Fruit fly (Drosophila melanogaster) whole organism, embryonic: ENCODE data around the gene CG34180.
A peak's percentile ranks its signal among the peaks of the same experiment; 100 is the strongest.

Source experiments
- Awh ChIP-seq: fragments of 200-800 bp; sonication (Bioruptor generic); IDR thresholded peaks from 2 replicates; pipeline ENCODE4, ENCODE4 v1.3.6; 2022; ENCODE audit warnings: missing biosample characterization, missing genetic modification characterization
- Bgb ChIP-seq: fragments of 200-800 bp; sonication (Bioruptor generic); IDR thresholded peaks from 2 replicates; pipeline ENCODE4 v1.3.6; 2022; ENCODE audit warnings: missing biosample characterization, missing genetic modification characterization; ENCODE audit not compliant: partially characterized antibody
- Blimp-1 ChIP-seq: fragments of 200-800 bp; sonication (Bioruptor generic); optimal IDR thresholded peaks from 3 replicates; lab custom pipeline; 2018; ENCODE audit warnings: missing biosample characterization, missing genetic modification characterization, mild to moderate bottlenecking, moderate library complexity, missing genetic modification reagents
- C15 ChIP-seq: fragments of 200-800 bp; sonication (Bioruptor generic); IDR thresholded peaks from 3 replicates; pipeline ENCODE4 v1.3.6; 2022; ENCODE audit warnings: missing biosample characterization, missing genetic modification characterization
- CG11723 ChIP-seq: fragments of 200-800 bp; sonication (Bioruptor generic); optimal IDR thresholded peaks from 2 replicates; lab custom pipeline; 2017; ENCODE audit warnings: missing biosample characterization, mild to moderate bottlenecking, missing genetic modification characterization
- CG12071 ChIP-seq: fragments of 200-800 bp; sonication (Bioruptor generic); optimal IDR thresholded peaks from 3 replicates; lab custom pipeline; 2018; ENCODE audit warnings: missing biosample characterization, mild to moderate bottlenecking, missing genetic modification characterization
- CG12744 ChIP-seq: fragments of 200-800 bp; sonication (Bioruptor generic); optimal IDR thresholded peaks from 2 replicates; lab custom pipeline; 2016; ENCODE audit warnings: missing biosample characterization, missing genetic modification characterization
- CG14710 ChIP-seq: fragments of 200-800 bp; sonication (Bioruptor generic); optimal IDR thresholded peaks from 3 replicates; lab custom pipeline; 2019; ENCODE audit warnings: missing biosample characterization, mild to moderate bottlenecking, missing genetic modification characterization, moderate library complexity
- CG14860 ChIP-seq: fragments of 200-800 bp; sonication (Bioruptor generic); IDR thresholded peaks from 3 replicates; pipeline ENCODE4 v1.3.6; 2022; ENCODE audit warnings: missing biosample characterization, missing genetic modification characterization; ENCODE audit not compliant: partially characterized antibody
- CG15479 ChIP-seq: fragments of 200-800 bp; sonication (Bioruptor generic); optimal IDR thresholded peaks from 3 replicates; lab custom pipeline; 2019; ENCODE audit warnings: missing biosample characterization, mild to moderate bottlenecking, missing genetic modification characterization, moderate library complexity
- CG15601 ChIP-seq: fragments of 200-800 bp; sonication (Bioruptor generic); optimal IDR thresholded peaks from 3 replicates; lab custom pipeline; 2019; ENCODE audit warnings: missing biosample characterization, mild to moderate bottlenecking, missing genetic modification characterization, moderate library complexity
- CG15696 ChIP-seq: fragments of 200-800 bp; sonication (Bioruptor generic); optimal IDR thresholded peaks from 2 replicates; lab custom pipeline; 2019; ENCODE audit warnings: missing biosample characterization, mild to moderate bottlenecking, missing genetic modification characterization, moderate library complexity
- CG4820 ChIP-seq: fragments of 200-800 bp; sonication (Bioruptor generic); optimal IDR thresholded peaks from 3 replicates; lab custom pipeline; 2016; ENCODE audit warnings: missing biosample characterization, missing genetic modification characterization
- CG8290 ChIP-seq, 3 experiments: fragments of 200-800 bp; sonication (Bioruptor generic); optimal IDR thresholded peaks; 2 replicates each; lab custom pipeline; 2016 to 2019; ENCODE audit warnings: missing biosample characterization in 3 of 3, missing genetic modification characterization in 3 of 3, mild to moderate bottlenecking in 2 of 3, moderate library complexity in 1 of 3
- CG8924 ChIP-seq: fragments of 200-800 bp; optimal IDR thresholded peaks from 3 replicates; lab custom pipeline; 2019; ENCODE audit warnings: missing biosample characterization, mild to moderate bottlenecking, missing genetic modification characterization, moderate library complexity
- CG9609 ChIP-seq: fragments of 200-800 bp; sonication (Bioruptor generic); optimal IDR thresholded peaks from 3 replicates; lab custom pipeline; 2016; ENCODE audit warnings: missing biosample characterization, missing genetic modification characterization
- CG9797 ChIP-seq: fragments of 200-800 bp; sonication (Bioruptor generic); optimal IDR thresholded peaks from 3 replicates; lab custom pipeline; 2018; ENCODE audit warnings: missing biosample characterization, mild to moderate bottlenecking, missing genetic modification characterization
- D19A ChIP-seq: fragments of 200-800 bp; optimal IDR thresholded peaks from 3 replicates; lab custom pipeline; 2019; ENCODE audit warnings: missing biosample characterization, mild to moderate bottlenecking, missing genetic modification characterization, moderate library complexity
- Dll ChIP-seq: fragments of 200-800 bp; sonication (Bioruptor generic); IDR thresholded peaks from 4 replicates; pipeline ENCODE4 v1.3.6; 2022; ENCODE audit warnings: missing biosample characterization, missing genetic modification characterization; ENCODE audit not compliant: partially characterized antibody
- GATAe ChIP-seq: fragments of 200-800 bp; sonication (Bioruptor generic); conservative IDR thresholded peaks from 2 replicates; pipeline ENCODE4 v1.3.6; 2022; ENCODE audit warnings: missing biosample characterization, missing genetic modification characterization
- Lpt ChIP-seq: fragments of >200 bp; optimal IDR thresholded peaks from 2 replicates; lab custom pipeline; 2018; ENCODE audit warnings: missing biosample characterization, missing genetic modification characterization
- Med ChIP-seq: fragments of 200-800 bp; sonication (Bioruptor generic); peaks from one replicate; lab custom pipeline; 2016; ENCODE audit warnings: missing biosample characterization, missing genetic modification characterization, mild to moderate bottlenecking, inconsistent platforms, moderate library complexity
- Pdp1 ChIP-seq, 2 experiments: fragments of 200-800 bp; sonication (Bioruptor generic); optimal IDR thresholded peaks; 3 replicates each; lab custom pipeline; 2016; ENCODE audit warnings: missing biosample characterization in 2 of 2, missing genetic modification characterization in 2 of 2, mild to moderate bottlenecking in 1 of 2, moderate library complexity in 1 of 2
- Scr ChIP-seq: fragments of 200-800 bp; sonication (Bioruptor generic); IDR thresholded peaks from 2 replicates; pipeline ENCODE4 v1.3.6; 2022; ENCODE audit warnings: missing biosample characterization, missing genetic modification characterization; ENCODE audit not compliant: partially characterized antibody
- Ssrp ChIP-seq: fragments of 200-800 bp; sonication (Bioruptor generic); optimal IDR thresholded peaks from 2 replicates; lab custom pipeline; 2018; ENCODE audit warnings: missing biosample characterization, mild to moderate bottlenecking, missing genetic modification characterization, moderate library complexity
- Xbp1 ChIP-seq: fragments of 200-800 bp; sonication (Bioruptor generic); optimal IDR thresholded peaks from 3 replicates; lab custom pipeline; 2016; ENCODE audit warnings: missing biosample characterization, mild to moderate bottlenecking, missing genetic modification characterization
- abd-A ChIP-seq: fragments of 200-800 bp; sonication (Bioruptor generic); optimal IDR thresholded peaks from 3 replicates; lab custom pipeline; 2019; ENCODE audit warnings: missing biosample characterization, mild to moderate bottlenecking, missing genetic modification characterization, moderate library complexity
- ac ChIP-seq: fragments of 200-800 bp; sonication (Bioruptor generic); optimal IDR thresholded peaks from 3 replicates; lab custom pipeline; 2017; ENCODE audit warnings: missing biosample characterization, mild to moderate bottlenecking, missing genetic modification characterization
- amos ChIP-seq: fragments of 200-800 bp; sonication (Bioruptor generic); IDR thresholded peaks from 2 replicates; pipeline ENCODE4 v1.3.6; 2022; ENCODE audit warnings: missing biosample characterization, missing genetic modification characterization; ENCODE audit not compliant: partially characterized antibody
- cg ChIP-seq: fragments of 200-800 bp; sonication (Bioruptor generic); optimal IDR thresholded peaks from 3 replicates; lab custom pipeline; 2019; ENCODE audit warnings: missing biosample characterization, mild to moderate bottlenecking, missing genetic modification characterization, moderate library complexity
- crp ChIP-seq, 2 experiments: fragments of 200-800 bp; sonication (Bioruptor generic); optimal IDR thresholded peaks; 2 replicates in 1 of 2; 3 replicates in 1 of 2; lab custom pipeline; 2017; ENCODE audit warnings: missing biosample characterization in 2 of 2, missing genetic modification characterization in 2 of 2, mild to moderate bottlenecking in 1 of 2, moderate library complexity in 1 of 2
- da ChIP-seq: fragments of 200-800 bp; sonication (Bioruptor generic); optimal IDR thresholded peaks from 2 replicates; lab custom pipeline; 2016; ENCODE audit warnings: missing biosample characterization, missing genetic modification characterization
- emc ChIP-seq: fragments of 200-800 bp; sonication (Bioruptor generic); optimal IDR thresholded peaks from 2 replicates; lab custom pipeline; 2016; ENCODE audit warnings: missing biosample characterization, missing genetic modification characterization
- fd64A ChIP-seq: fragments of 200-800 bp; sonication (Bioruptor generic); optimal IDR thresholded peaks from 3 replicates; lab custom pipeline; 2018; ENCODE audit warnings: missing biosample characterization, mild to moderate bottlenecking, missing genetic modification characterization
- gsb-n ChIP-seq: fragments of 200-800 bp; sonication (Bioruptor generic); optimal IDR thresholded peaks from 3 replicates; lab custom pipeline; 2018; ENCODE audit warnings: missing biosample characterization, mild to moderate bottlenecking, missing genetic modification characterization
- ind ChIP-seq: fragments of 200-800 bp; sonication (Bioruptor generic); optimal IDR thresholded peaks from 3 replicates; lab custom pipeline; 2016; ENCODE audit warnings: missing biosample characterization, missing genetic modification characterization
- inv ChIP-seq: fragments of 200-800 bp; sonication (Bioruptor generic); IDR thresholded peaks from 2 replicates; pipeline ENCODE4 v1.3.6; 2022; ENCODE audit warnings: missing biosample characterization, missing genetic modification characterization; ENCODE audit not compliant: partially characterized antibody
- mld ChIP-seq: fragments of 200-800 bp; sonication (Bioruptor generic); IDR thresholded peaks from 3 replicates; pipeline ENCODE4 v1.3.6; 2022; ENCODE audit warnings: missing biosample characterization, missing genetic modification characterization; ENCODE audit not compliant: partially characterized antibody
- nerfin-1 ChIP-seq: fragments of 200-800 bp; sonication (Bioruptor generic); optimal IDR thresholded peaks from 3 replicates; lab custom pipeline; 2019; ENCODE audit warnings: missing biosample characterization, mild to moderate bottlenecking, missing genetic modification characterization, moderate library complexity
- nmo ChIP-seq: fragments of 200-800 bp; sonication (Bioruptor generic); optimal IDR thresholded peaks from 2 replicates; lab custom pipeline; 2018; ENCODE audit warnings: missing biosample characterization, mild to moderate bottlenecking, missing genetic modification characterization, moderate library complexity
- nom ChIP-seq: fragments of 200-800 bp; sonication (Bioruptor generic); optimal IDR thresholded peaks from 2 replicates; lab custom pipeline; 2017; ENCODE audit warnings: missing biosample characterization, missing genetic modification characterization, mild to moderate bottlenecking, moderate library complexity, missing genetic modification reagents
- pros ChIP-seq: fragments of 200-800 bp; sonication (Bioruptor generic); optimal IDR thresholded peaks from 3 replicates; lab custom pipeline; 2019; ENCODE audit warnings: missing biosample characterization, mild to moderate bottlenecking, missing genetic modification characterization, moderate library complexity
- sna ChIP-seq: fragments of 200-800 bp; sonication (Bioruptor generic); IDR thresholded peaks from 2 replicates; pipeline ENCODE4 v1.3.6; 2022; ENCODE audit warnings: missing biosample characterization, missing genetic modification characterization; ENCODE audit not compliant: partially characterized antibody
- so ChIP-seq: fragments of 200-800 bp; sonication (Bioruptor generic); IDR thresholded peaks from 3 replicates; pipeline ENCODE4 v1.3.6; 2022; ENCODE audit warnings: missing biosample characterization, missing genetic modification characterization
- tll ChIP-seq, 2 experiments: fragments of 200-800 bp in 1 of 2; fragments of >200 bp in 1 of 2; sonication (Bioruptor generic) in 1 of 2; optimal IDR thresholded peaks; 2 replicates each; lab custom pipeline; 2017 to 2019; ENCODE audit warnings: missing biosample characterization in 2 of 2, missing genetic modification characterization in 2 of 2, mild to moderate bottlenecking in 1 of 2, moderate library complexity in 1 of 2
- usp ChIP-seq: fragments of >200 bp; optimal IDR thresholded peaks from 2 replicates; lab custom pipeline; 2017; ENCODE audit warnings: missing biosample characterization, missing genetic modification characterization

The CG34180 gene

dm6 chr2L:6078757-6079351 is 18.5 kb downstream of the CG34180 start (continued):
- TF ChIP-seq Ssrp (no peak), Scr (GFP tag; lab: Robert Waterston, UW) (0 out of 2 replicates have a peak, but pooled peaks have one; percentile 27), CG9797 (GFP tag; lab: Kevin White, UChicago) (no peak), CG14860 (peak; percentile 20; the same call in 1 of the 3 replicates), CG9609 (GFP tag; lab: Kevin White, UChicago) (no peak), mld (0 out of 3 replicates have a peak, but pooled peaks have one; percentile 37), so (no peak), nmo (GFP tag; lab: Kevin White, UChicago) (peak; percentile 51), tll (GFP tag; optimal IDR thresholded peaks at IDR 0.05; lab: Kevin White, UChicago) (peak in 1 of 2 experiments; percentile 98), CG11723 (GFP tag; lab: Kevin White, UChicago) (peak; percentile 20), ind (GFP tag; lab: Kevin White, UChicago) (no peak), Lpt (GFP tag; lab: Kevin White, UChicago) (peak; percentile 92), sna (0 out of 2 replicates have a peak, but pooled peaks have one; percentile 23), gsb-n (tag; lab: Kevin White, UChicago) (peak; percentile 14), CG4820 (GFP tag; lab: Kevin White, UChicago) (no peak), amos (GFP tag; lab: Robert Waterston, UW) (0 out of 2 replicates have a peak, but pooled peaks have one; percentile 20), Bgb (peak; percentile 18; the same call in 1 of the 2 replicates), C15 (no peak), fd64A (peak; percentile 38), CG15601 (tag; lab: Kevin White, UChicago) (no peak), CG15696 (tag; lab: Kevin White, UChicago) (peak; percentile 14), CG8924 (tag; lab: Kevin White, UChicago) (peak; percentile 32), usp (peak; percentile 34), abd-A (peak; percentile 55), nerfin-1 (tag; lab: Kevin White, UChicago) (peak; percentile 27), Pdp1 (GFP tag; optimal IDR thresholded peaks at IDR 0.05; lab: Kevin White, UChicago) (peak in 1 of 2 experiments; percentile 47), Dll (GFP tag; lab: Robert Waterston, UW) (0 out of 4 replicates have a peak, but pooled peaks have one; percentile 27), Med (peak; percentile 77), cg (GFP tag; lab: Kevin White, UChicago) (peak; percentile 82), CG8290 (GFP tag; optimal IDR thresholded peaks at IDR 0.05; lab: Kevin White, UChicago) (no peak), CG8290 (tag; optimal IDR thresholded peaks at IDR 0.05; lab: Kevin White, UChicago) (no peak), CG12744 (GFP tag; lab: Kevin White, UChicago) (no peak), GATAe (no peak), Awh (GFP tag; lab: Robert Waterston, UW) (0 out of 2 replicates have a peak, but pooled peaks have one; percentile 14), da (GFP tag; lab: Kevin White, UChicago) (peak; percentile 92), ac (GFP tag; lab: Kevin White, UChicago) (peak; percentile 34), nom (GFP tag; lab: Kevin White, UChicago) (peak; percentile 5), CG12071 (GFP tag; lab: Kevin White, UChicago) (no peak), CG15479 (GFP tag; lab: Kevin White, UChicago) (peak; percentile 100), emc (GFP tag; lab: Kevin White, UChicago) (no peak), crp (GFP tag; optimal IDR thresholded peaks at IDR 0.05; lab: Kevin White, UChicago) (peak in 1 of 2 experiments; percentile 23), inv (GFP tag; lab: Robert Waterston, UW) (no peak), D19A (tag; lab: Kevin White, UChicago) (peak; percentile 30), Blimp-1 (GFP tag; lab: Kevin White, UChicago) (peak; percentile 79), pros (GFP tag; lab: Kevin White, UChicago) (peak; percentile 95), Xbp1 (peak; percentile 14), CG14710 (tag; lab: Kevin White, UChicago) (peak; percentile 27)
